Fruit fly (Drosophila melanogaster): ENCODE measurements around the gene IntS12.

IntS12 gene

DNA sequence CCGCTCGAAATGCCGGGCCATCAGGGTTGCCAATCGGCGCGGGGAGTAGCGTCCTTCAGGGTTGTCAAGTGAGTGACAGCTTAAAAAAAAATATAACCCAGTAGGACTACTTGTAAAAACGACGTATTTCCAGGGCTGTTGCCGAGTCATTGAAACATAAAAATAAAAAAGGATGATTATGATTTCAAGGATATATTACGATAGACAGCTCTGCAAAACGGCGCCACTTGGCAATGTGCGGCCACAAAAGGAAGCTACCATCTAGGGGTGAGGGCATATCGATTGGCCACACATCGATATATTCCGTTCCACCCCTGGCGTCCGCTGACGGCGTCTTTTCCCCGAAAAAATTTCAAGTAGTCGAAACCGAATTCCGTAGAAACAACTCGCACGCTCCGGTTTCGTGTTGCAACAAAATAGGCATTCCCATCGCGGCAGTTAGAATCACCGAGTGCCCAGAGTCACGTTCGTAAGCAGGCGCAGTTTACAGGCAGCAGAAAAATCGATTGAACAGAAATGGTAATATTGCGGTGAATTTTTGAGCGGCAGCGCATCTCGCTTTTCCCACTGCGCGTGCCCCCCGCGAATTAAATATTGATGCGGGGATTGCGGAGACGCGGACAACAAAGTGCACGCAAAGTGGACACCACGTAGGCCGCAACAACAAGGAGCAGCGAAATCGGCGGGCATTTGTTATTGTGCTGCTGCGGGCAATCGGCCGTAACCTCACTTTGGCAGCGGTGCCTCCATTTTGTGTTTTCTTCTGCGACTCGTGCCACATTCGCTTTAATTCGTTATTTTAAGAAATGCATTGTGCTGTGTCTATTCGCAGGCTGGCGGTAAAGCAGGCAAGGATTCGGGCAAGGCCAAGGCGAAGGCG, 3.6 kb downstream of the IntS12 start, which contains the start of the genes ball and His2Av (continued):
- peak; percentile 74 for TF ChIP-seq CG11560 (tag; IDR thresholded peaks at IDR 0.05)
- peak; percentile 82 for TF ChIP-seq CG15269 (tag; optimal IDR thresholded peaks at IDR 0.05)
- TF ChIP-seq wek (GFP tag; optimal IDR thresholded peaks at IDR 0.05): peak; percentile 62
- peak; percentile 67 to 85 for TF ChIP-seq Hr51 (GFP tag; optimal IDR thresholded peaks at IDR 0.05)
- peak; percentile 38 for TF ChIP-seq jing (GFP tag; optimal IDR thresholded peaks at IDR 0.05)
- peak; percentile 44 for TF ChIP-seq D19B (GFP tag; optimal IDR thresholded peaks at IDR 0.05)
- TF ChIP-seq CG6683 (GFP tag; optimal IDR thresholded peaks at IDR 0.05): peak; percentile 61
- TF ChIP-seq Awh (GFP tag; IDR thresholded peaks at IDR 0.05): peak; percentile 85
- TF ChIP-seq Sin3A (optimal IDR thresholded peaks at IDR 0.05): peak; percentile 81
- TF ChIP-seq CG3838 (GFP tag; optimal IDR thresholded peaks at IDR 0.05): peak; percentile 53
- TF ChIP-seq Hr3 (GFP tag; optimal IDR thresholded peaks at IDR 0.05): peak; percentile 76
- TF ChIP-seq CG12769 (tag; optimal IDR thresholded peaks at IDR 0.05): peak; percentile 74
- TF ChIP-seq CG17612 (GFP tag; IDR thresholded peaks at IDR 0.05): peak; percentile 60
- peak; percentile 65 for TF ChIP-seq CG8924 (tag; optimal IDR thresholded peaks at IDR 0.05)
- peak; percentile 70 for TF ChIP-seq bcd (GFP tag; optimal IDR thresholded peaks at IDR 0.05)
- TF ChIP-seq CG9727 (GFP tag; optimal IDR thresholded peaks at IDR 0.05): peak; percentile 87
- peak; percentile 49 for TF ChIP-seq kay (GFP tag; optimal IDR thresholded peaks at IDR 0.05)
- TF ChIP-seq gfzf (GFP tag; optimal IDR thresholded peaks at IDR 0.05): peak; percentile 48
- peak; percentile 86 for TF ChIP-seq ewg (GFP tag; optimal IDR thresholded peaks at IDR 0.05)
- peak; percentile 91 for TF ChIP-seq CG30403 (GFP tag; optimal IDR thresholded peaks at IDR 0.05)
- TF ChIP-seq CG43689 (GFP tag; IDR thresholded peaks at IDR 0.05): peak; percentile 78
- TF ChIP-seq CG10959 (GFP tag; IDR thresholded peaks at IDR 0.05): peak; percentile 73
- TF ChIP-seq CG4282 (GFP tag; optimal IDR thresholded peaks at IDR 0.05): peak; percentile 54
- 0 out of 2 replicates have a peak, but pooled peaks have one; percentile 8 for TF ChIP-seq sim (GFP tag; IDR thresholded peaks at IDR 0.05)
- peak; percentile 95 for TF ChIP-seq amos (GFP tag; IDR thresholded peaks at IDR 0.05; ENCODE audit: partially characterized antibody)
- TF ChIP-seq ind (GFP tag; optimal IDR thresholded peaks at IDR 0.05): peak; percentile 85
- peak; percentile 53 for TF ChIP-seq CG7271 (tag; optimal IDR thresholded peaks at IDR 0.05)
- TF ChIP-seq CG2129 (GFP tag; IDR thresholded peaks at IDR 0.05; ENCODE audit: partially characterized antibody): peak; percentile 74
- TF ChIP-seq CG11456 (GFP tag; IDR thresholded peaks at IDR 0.05): peak; percentile 90
- TF ChIP-seq Six4 (GFP tag; optimal IDR thresholded peaks at IDR 0.05): peak; percentile 79
- peak; percentile 66 for TF ChIP-seq Nf-YC (tag; optimal IDR thresholded peaks at IDR 0.05)
- TF ChIP-seq lbe (GFP tag; optimal IDR thresholded peaks at IDR 0.05): peak; percentile 53
- peak; percentile 78 for TF ChIP-seq CG13424 (tag; optimal IDR thresholded peaks at IDR 0.05)
- TF ChIP-seq run (tag; optimal IDR thresholded peaks at IDR 0.05): peak; percentile 48

- TF ChIP-seq Bteb2 (GFP tag; optimal IDR thresholded peaks at IDR 0.05): no peak
- TF ChIP-seq CG6854 (GFP tag; optimal IDR thresholded peaks at IDR 0.05): no peak
- no peak for TF ChIP-seq CG9437 (GFP tag; optimal IDR thresholded peaks at IDR 0.05)
- TF ChIP-seq peb (GFP tag; IDR thresholded peaks at IDR 0.05): no peak
- TF ChIP-seq Dip3 (GFP tag; optimal IDR thresholded peaks at IDR 0.05): no peak
- no peak for TF ChIP-seq CG10431 (GFP tag; optimal IDR thresholded peaks at IDR 0.05)
- TF ChIP-seq sisA (GFP tag; IDR thresholded peaks at IDR 0.05): no peak
- no peak for TF ChIP-seq Pdp1 (GFP tag; optimal IDR thresholded peaks at IDR 0.05)
- no peak for TF ChIP-seq CG2202 (tag; optimal IDR thresholded peaks at IDR 0.05)
- no peak for TF ChIP-seq pum (GFP tag; optimal IDR thresholded peaks at IDR 0.05)
- TF ChIP-seq CG6272 (GFP tag; IDR thresholded peaks at IDR 0.05): no peak
- no peak for TF ChIP-seq kni (GFP tag; optimal IDR thresholded peaks at IDR 0.05)
- TF ChIP-seq tio (GFP tag; optimal IDR thresholded peaks at IDR 0.05): no peak
- TF ChIP-seq CG7987 (GFP tag; optimal IDR thresholded peaks at IDR 0.05): no peak
- TF ChIP-seq nerfin-1 (tag; optimal IDR thresholded peaks at IDR 0.05): peak; percentile 69
- TF ChIP-seq CG30403 (GFP tag; optimal IDR thresholded peaks at IDR 0.05): no peak
- no peak for TF ChIP-seq Dip2 (GFP tag; IDR thresholded peaks at IDR 0.05)
These were observed 4.4 kb downstream of the IntS12 start for dm6 chr3R:26867457-26868044.

All from whole organism, embryonic.